Fruit fly (Drosophila melanogaster) whole organism, wandering third instar larva: ENCODE results near the gene B9d2.

Experiments
- Hnf4 ChIP-seq: fragments of 200-800 bp; sonication (Bioruptor generic); optimal IDR thresholded peaks from 2 replicates; lab custom pipeline; 2016; ENCODE audit warnings: missing biosample characterization, mild to moderate bottlenecking, missing genetic modification characterization
- dmrt93B ChIP-seq: fragments of 200-800 bp; sonication (Bioruptor generic); optimal IDR thresholded peaks from 2 replicates; lab custom pipeline; 2018; ENCODE audit warnings: missing biosample characterization, mild to moderate bottlenecking, missing genetic modification characterization

- no peak for TF ChIP-seq Hnf4 (GFP tag; lab: Kevin White, UChicago)
- no peak for TF ChIP-seq dmrt93B
Measured at dm6 chr2L:6139082-6139481, 8.6 kb upstream of the B9d2 start, which contains the start of gene CG13991.
